Fruit fly (Drosophila melanogaster) whole organism, embryonic: Measurements from ENCODE around the gene hry.
A peak's percentile ranks its signal among the peaks of the same experiment; 100 is the strongest.

Experiments
- ATbp ChIP-seq: fragments of 200-800 bp; sonication (Bioruptor generic); optimal IDR thresholded peaks from 2 replicates; lab custom pipeline; 2017; ENCODE audit warnings: missing biosample characterization, mild to moderate bottlenecking, missing genetic modification characterization, missing genetic modification reagents
- Abd-B ChIP-seq: fragments of 200-800 bp; sonication (Bioruptor generic); optimal IDR thresholded peaks from 2 replicates; lab custom pipeline; 2018; ENCODE audit warnings: missing biosample characterization, mild to moderate bottlenecking, missing genetic modification characterization, moderate library complexity
- B-H2 ChIP-seq: fragments of 200-800 bp; sonication (Bioruptor generic); optimal IDR thresholded peaks from 2 replicates; lab custom pipeline; 2018; ENCODE audit warnings: missing biosample characterization, mild to moderate bottlenecking, missing genetic modification characterization
- Bgb ChIP-seq: fragments of 200-800 bp; sonication (Bioruptor generic); IDR thresholded peaks from 2 replicates; pipeline ENCODE4 v1.3.6; 2022; ENCODE audit warnings: missing biosample characterization, missing genetic modification characterization; ENCODE audit not compliant: partially characterized antibody
- CG10543 ChIP-seq: fragments of 200-800 bp; sonication (Bioruptor generic); optimal IDR thresholded peaks from 3 replicates; lab custom pipeline; 2017; ENCODE audit warnings: missing biosample characterization, mild to moderate bottlenecking, missing genetic modification characterization, moderate library complexity
- CG12391 ChIP-seq: fragments of 200-800 bp; sonication (Bioruptor generic); optimal IDR thresholded peaks from 3 replicates; lab custom pipeline; 2018; ENCODE audit warnings: missing biosample characterization, mild to moderate bottlenecking, missing genetic modification characterization, moderate library complexity
- CG14667 ChIP-seq: fragments of 200-800 bp; sonication (Bioruptor generic); IDR thresholded peaks from 2 replicates; pipeline ENCODE4 v1.3.6; 2022; ENCODE audit warnings: missing biosample characterization, missing genetic modification characterization
- CG15073 ChIP-seq: fragments of 200-800 bp; sonication (Bioruptor generic); optimal IDR thresholded peaks from 2 replicates; lab custom pipeline; 2016; ENCODE audit warnings: missing biosample characterization, missing genetic modification characterization
- CG15479 ChIP-seq: fragments of 200-800 bp; sonication (Bioruptor generic); optimal IDR thresholded peaks from 3 replicates; lab custom pipeline; 2019; ENCODE audit warnings: missing biosample characterization, mild to moderate bottlenecking, missing genetic modification characterization, moderate library complexity
- CG15514 ChIP-seq: fragments of 200-800 bp; sonication (Bioruptor generic); optimal IDR thresholded peaks from 3 replicates; lab custom pipeline; 2017; ENCODE audit warnings: missing biosample characterization, missing genetic modification characterization, mild to moderate bottlenecking, moderate library complexity, missing genetic modification reagents
- CG1602 ChIP-seq: fragments of 200-800 bp; sonication (Bioruptor generic); optimal IDR thresholded peaks from 3 replicates; lab custom pipeline; 2016; ENCODE audit warnings: missing biosample characterization, missing genetic modification characterization
- CG1603 ChIP-seq: fragments of 200-800 bp; sonication (Bioruptor generic); optimal IDR thresholded peaks from 2 replicates; lab custom pipeline; 2019; ENCODE audit warnings: missing biosample characterization, mild to moderate bottlenecking, missing genetic modification characterization, moderate library complexity
- CG18011 ChIP-seq: fragments of 200-800 bp; sonication (Bioruptor generic); optimal IDR thresholded peaks from 2 replicates; lab custom pipeline; 2017; ENCODE audit warnings: missing biosample characterization, missing genetic modification characterization, mild to moderate bottlenecking, moderate library complexity, missing genotype
- CG32532 ChIP-seq: fragments of 200-800 bp; sonication (Bioruptor generic); IDR thresholded peaks from 2 replicates; pipeline ENCODE4 v1.3.6; 2022; ENCODE audit warnings: missing biosample characterization, missing genetic modification characterization
- CG33557 ChIP-seq: fragments of 200-800 bp; sonication (Bioruptor generic); optimal IDR thresholded peaks from 2 replicates; lab custom pipeline; 2019; ENCODE audit warnings: missing biosample characterization, mild to moderate bottlenecking, missing genetic modification characterization, moderate library complexity
- CG4730 ChIP-seq: fragments of 200-800 bp; sonication (Bioruptor generic); IDR thresholded peaks from 2 replicates; pipeline ENCODE4 v1.3.6; 2022; ENCODE audit warnings: missing biosample characterization, missing genetic modification characterization
- CG5245 ChIP-seq: fragments of 200-800 bp; sonication (Bioruptor generic); optimal IDR thresholded peaks from 3 replicates; lab custom pipeline; 2016; ENCODE audit warnings: missing biosample characterization, missing genetic modification characterization
- CG6683 ChIP-seq: fragments of 200-800 bp; sonication (Bioruptor generic); optimal IDR thresholded peaks from 2 replicates; lab custom pipeline; 2017; ENCODE audit warnings: missing biosample characterization, mild to moderate bottlenecking, missing genetic modification characterization, missing genetic modification reagents
- CG6813 ChIP-seq: fragments of 200-800 bp; sonication (Bioruptor generic); optimal IDR thresholded peaks from 2 replicates; lab custom pipeline; 2017; ENCODE audit warnings: missing biosample characterization, missing genetic modification characterization, mild to moderate bottlenecking, moderate library complexity, missing genetic modification reagents
- CG7745 ChIP-seq: fragments of 200-800 bp; sonication (Bioruptor generic); optimal IDR thresholded peaks from 2 replicates; lab custom pipeline; 2018; ENCODE audit warnings: missing biosample characterization, mild to moderate bottlenecking, missing genetic modification characterization, moderate library complexity
- CG7987 ChIP-seq: fragments of 200-800 bp; sonication (Bioruptor generic); optimal IDR thresholded peaks from 2 replicates; lab custom pipeline; 2018; ENCODE audit warnings: missing biosample characterization, mild to moderate bottlenecking, missing genetic modification characterization, moderate library complexity
- CG8290 ChIP-seq, 3 experiments: fragments of 200-800 bp; sonication (Bioruptor generic); optimal IDR thresholded peaks; 2 replicates each; lab custom pipeline; 2016 to 2019; ENCODE audit warnings: missing biosample characterization in 3 of 3, missing genetic modification characterization in 3 of 3, mild to moderate bottlenecking in 2 of 3, moderate library complexity in 1 of 3
- CG9437 ChIP-seq: fragments of 200-800 bp; sonication (Bioruptor generic); optimal IDR thresholded peaks from 2 replicates; lab custom pipeline; 2018; ENCODE audit warnings: missing biosample characterization, mild to moderate bottlenecking, missing genetic modification characterization
- HLHmδ ChIP-seq: fragments of 200-800 bp; sonication (Bioruptor generic); optimal IDR thresholded peaks from 2 replicates; lab custom pipeline; 2018; ENCODE audit warnings: missing biosample characterization, mild to moderate bottlenecking, missing genetic modification characterization, moderate library complexity
- Hsf ChIP-seq: fragments of 200-800 bp; sonication (Bioruptor generic); optimal IDR thresholded peaks from 3 replicates; lab custom pipeline; 2016; ENCODE audit warnings: missing biosample characterization, missing genetic modification characterization
- Nf-YC ChIP-seq: fragments of 200-800 bp; optimal IDR thresholded peaks from 3 replicates; lab custom pipeline; 2019; ENCODE audit warnings: missing biosample characterization, mild to moderate bottlenecking, missing genetic modification characterization, moderate library complexity
- Ptx1 ChIP-seq: fragments of 200-800 bp; sonication (Bioruptor generic); IDR thresholded peaks from 2 replicates; pipeline ENCODE4 v1.3.6; 2022; ENCODE audit warnings: missing biosample characterization, missing genetic modification characterization
- Vsx1 ChIP-seq: fragments of 200-800 bp; sonication (Bioruptor generic); optimal IDR thresholded peaks from 2 replicates; lab custom pipeline; 2017; ENCODE audit warnings: missing biosample characterization, mild to moderate bottlenecking, missing genetic modification characterization, missing genetic modification reagents
- aop ChIP-seq: fragments of 200-800 bp; sonication (Bioruptor generic); IDR thresholded peaks from 2 replicates; pipeline ENCODE4 v1.3.6; 2022; ENCODE audit warnings: missing biosample characterization, missing genetic modification characterization
- ara ChIP-seq: fragments of 200-800 bp; sonication (Bioruptor generic); IDR thresholded peaks from 2 replicates; pipeline ENCODE4 v1.3.6; 2022; ENCODE audit warnings: missing biosample characterization, missing genetic modification characterization
- corto ChIP-seq: fragments of 200-800 bp; sonication (Bioruptor generic); optimal IDR thresholded peaks from 2 replicates; lab custom pipeline; 2016; ENCODE audit warnings: missing biosample characterization, mild to moderate bottlenecking, missing genetic modification characterization, moderate library complexity
- dan ChIP-seq: fragments of 200-800 bp; sonication (Bioruptor generic); IDR thresholded peaks from 2 replicates; pipeline ENCODE4 v1.3.6; 2022; ENCODE audit warnings: missing biosample characterization, missing genetic modification characterization
- fd3F ChIP-seq: fragments of 200-800 bp; sonication (Bioruptor generic); optimal IDR thresholded peaks from 2 replicates; lab custom pipeline; 2018; ENCODE audit warnings: missing biosample characterization, mild to moderate bottlenecking, missing genetic modification characterization, moderate library complexity
- fru ChIP-seq: fragments of >200 bp; optimal IDR thresholded peaks from 2 replicates; lab custom pipeline; 2017
- ftz-f1 ChIP-seq: fragments of 200-800 bp; sonication (Bioruptor generic); optimal IDR thresholded peaks from 2 replicates; lab custom pipeline; 2016; ENCODE audit warnings: missing biosample characterization, missing genetic modification characterization
- grau ChIP-seq: fragments of 200-800 bp; optimal IDR thresholded peaks from 3 replicates; lab custom pipeline; 2019; ENCODE audit warnings: missing biosample characterization, mild to moderate bottlenecking, missing genetic modification characterization, moderate library complexity
- h ChIP-seq: fragments of >200 bp; optimal IDR thresholded peaks from 2 replicates; lab custom pipeline; 2017
- lab ChIP-seq: fragments of 200-800 bp; sonication (Bioruptor generic); optimal IDR thresholded peaks from 3 replicates; lab custom pipeline; 2017; ENCODE audit warnings: missing biosample characterization, missing genetic modification characterization, mild to moderate bottlenecking, moderate library complexity, missing genetic modification reagents
- mam ChIP-seq: fragments of 200-800 bp; sonication (Bioruptor generic); optimal IDR thresholded peaks from 3 replicates; lab custom pipeline; 2016; ENCODE audit warnings: missing biosample characterization, missing genetic modification characterization
- nerfin-2 ChIP-seq: fragments of 200-800 bp; sonication (Bioruptor generic); IDR thresholded peaks from 2 replicates; pipeline ENCODE4 v1.3.6; 2022; ENCODE audit warnings: missing biosample characterization, missing genetic modification characterization; ENCODE audit not compliant: partially characterized antibody
- nmo ChIP-seq: fragments of 200-800 bp; sonication (Bioruptor generic); optimal IDR thresholded peaks from 2 replicates; lab custom pipeline; 2018; ENCODE audit warnings: missing biosample characterization, mild to moderate bottlenecking, missing genetic modification characterization, moderate library complexity
- pfk ChIP-seq: fragments of 200-800 bp; sonication (Bioruptor generic); optimal IDR thresholded peaks from 2 replicates; lab custom pipeline; 2018; ENCODE audit warnings: missing biosample characterization, mild to moderate bottlenecking, missing genetic modification characterization, moderate library complexity
- prd ChIP-seq, 3 experiments: fragments of >200 bp in 2 of 3; fragments of 200-800 bp in 1 of 3; sonication (Bioruptor generic) in 1 of 3; optimal IDR thresholded peaks in 2 of 3; IDR thresholded peaks in 1 of 3; 2 replicates in 2 of 3; 3 replicates in 1 of 3; pipeline versions ENCODE4 v1.3.6 to Lab custom; 2017 to 2022; ENCODE audit warnings: missing biosample characterization in 1 of 3, missing genetic modification characterization in 1 of 3
- sc ChIP-seq, 3 experiments: fragments of >200 bp in 2 of 3; fragments of 200-800 bp in 1 of 3; sonication (Bioruptor generic) in 1 of 3; optimal IDR thresholded peaks; 2 replicates in 2 of 3; 3 replicates in 1 of 3; lab custom pipeline; 2017; ENCODE audit warnings: mild to moderate bottlenecking in 1 of 3, missing biosample characterization in 1 of 3, missing genetic modification characterization in 1 of 3, missing genetic modification reagents in 1 of 3
- sd ChIP-seq: fragments of 200-800 bp; sonication (Bioruptor generic); optimal IDR thresholded peaks from 3 replicates; lab custom pipeline; 2018; ENCODE audit warnings: missing biosample characterization, mild to moderate bottlenecking, missing genetic modification characterization, moderate library complexity
- sug ChIP-seq: fragments of 200-800 bp; optimal IDR thresholded peaks from 2 replicates; lab custom pipeline; 2019; ENCODE audit warnings: missing biosample characterization, mild to moderate bottlenecking, missing genetic modification characterization, moderate library complexity
- tap ChIP-seq: fragments of 200-800 bp; optimal IDR thresholded peaks from 3 replicates; lab custom pipeline; 2019; ENCODE audit warnings: missing biosample characterization, mild to moderate bottlenecking, missing genetic modification characterization, moderate library complexity
- tna ChIP-seq: fragments of 200-800 bp; sonication (Bioruptor generic); IDR thresholded peaks from 2 replicates; pipeline ENCODE4 v1.3.6; 2022; ENCODE audit warnings: missing biosample characterization, missing genetic modification characterization; ENCODE audit not compliant: partially characterized antibody
- toy ChIP-seq: fragments of 200-800 bp; sonication (Bioruptor generic); IDR thresholded peaks from 2 replicates; pipeline ENCODE4 v1.3.6; 2022; ENCODE audit warnings: missing biosample characterization, missing genetic modification characterization

hry gene

DNA sequence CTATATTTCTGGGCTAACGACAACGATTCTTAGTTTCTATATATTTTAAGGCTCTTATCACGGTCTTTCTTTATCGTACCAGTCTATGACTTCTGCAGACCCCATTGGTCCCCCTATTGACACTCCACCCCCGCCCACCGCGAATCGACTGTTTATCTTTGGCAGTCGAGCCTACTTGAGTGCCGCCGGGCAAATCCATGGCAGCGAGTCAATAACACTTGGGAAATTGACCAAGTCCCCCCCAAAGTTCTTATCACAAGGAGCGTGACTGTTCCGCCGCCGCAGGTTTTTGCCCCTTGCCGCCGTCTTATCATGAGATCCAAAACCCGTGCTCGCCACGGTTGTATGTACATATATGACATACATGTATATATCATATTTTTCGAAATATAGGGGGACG, 24.1 kb downstream of the hry start (continued):
- TF ChIP-seq CG1602 (GFP tag; lab: Kevin White, UChicago) (no peak), ara (GFP tag; lab: Robert Waterston, UW) (0 out of 2 replicates have a peak, but pooled peaks have one; percentile 24), tap (tag; lab: Kevin White, UChicago) (peak; percentile 1), nmo (GFP tag; lab: Kevin White, UChicago) (no peak), CG32532 (no peak), CG7745 (peak; percentile 7), Abd-B (no peak), CG7987 (peak; percentile 73), fru (no peak), ftz-f1 (GFP tag; lab: Kevin White, UChicago) (peak; percentile 60), CG12391 (tag; lab: Kevin White, UChicago) (no peak), mam (GFP tag; lab: Kevin White, UChicago) (no peak), pfk (GFP tag; lab: Kevin White, UChicago) (peak; percentile 20), sc (optimal IDR thresholded peaks at IDR 0.05; lab: Kevin White, UChicago) (no peak), sc (GFP tag; optimal IDR thresholded peaks at IDR 0.05; lab: Kevin White, UChicago) (no peak), dan (no peak), prd (optimal IDR thresholded peaks at IDR 0.05; lab: Kevin White, UChicago) (no peak), prd (GFP tag; IDR thresholded peaks at IDR 0.05; lab: Robert Waterston, UW) (no peak), HLHmδ (GFP tag; lab: Kevin White, UChicago) (peak; percentile 83), sug (peak; percentile 99), CG18011 (GFP tag; lab: Kevin White, UChicago) (no peak), CG15073 (no peak), Nf-YC (tag; lab: Kevin White, UChicago) (peak; percentile 89), h (no peak), CG33557 (GFP tag; lab: Kevin White, UChicago) (peak; percentile 50), aop (GFP tag; lab: Robert Waterston, UW) (no peak), Vsx1 (GFP tag; lab: Kevin White, UChicago) (peak; percentile 57), fd3F (no peak), CG5245 (GFP tag; lab: Kevin White, UChicago) (no peak), CG8290 (GFP tag; optimal IDR thresholded peaks at IDR 0.05; lab: Kevin White, UChicago) (no peak), CG8290 (tag; optimal IDR thresholded peaks at IDR 0.05; lab: Kevin White, UChicago) (peak in 1 of 2 experiments; percentile 26), CG6683 (GFP tag; lab: Kevin White, UChicago) (no peak), B-H2 (no peak), toy (GFP tag; lab: Robert Waterston, UW) (no peak), CG6813 (GFP tag; lab: Kevin White, UChicago) (peak; percentile 54), tna (GFP tag; lab: Robert Waterston, UW) (0 out of 2 replicates have a peak, but pooled peaks have one; percentile 7), corto (no peak), ATbp (GFP tag; lab: Kevin White, UChicago) (no peak), CG4730 (GFP tag; lab: Robert Waterston, UW) (no peak), Bgb (no peak), Ptx1 (GFP tag; lab: Robert Waterston, UW) (0 out of 2 replicates have a peak, but pooled peaks have one; percentile 18), lab (GFP tag; lab: Kevin White, UChicago) (peak; percentile 82), CG1603 (tag; lab: Kevin White, UChicago) (no peak), grau (no peak), CG10543 (GFP tag; lab: Kevin White, UChicago) (peak; percentile 68), Hsf (no peak), CG9437 (GFP tag; lab: Kevin White, UChicago) (no peak), CG15479 (GFP tag; lab: Kevin White, UChicago) (no peak), CG14667 (no peak), nerfin-2 (no peak), sd (peak; percentile 5), CG15514 (no peak)
- TF ChIP-seq, all 482 proteins: peak for 65
